Worm (Caenorhabditis elegans): ENCODE results near the gene Y105C5B.5.

The Y105C5B.5 gene

DNA sequence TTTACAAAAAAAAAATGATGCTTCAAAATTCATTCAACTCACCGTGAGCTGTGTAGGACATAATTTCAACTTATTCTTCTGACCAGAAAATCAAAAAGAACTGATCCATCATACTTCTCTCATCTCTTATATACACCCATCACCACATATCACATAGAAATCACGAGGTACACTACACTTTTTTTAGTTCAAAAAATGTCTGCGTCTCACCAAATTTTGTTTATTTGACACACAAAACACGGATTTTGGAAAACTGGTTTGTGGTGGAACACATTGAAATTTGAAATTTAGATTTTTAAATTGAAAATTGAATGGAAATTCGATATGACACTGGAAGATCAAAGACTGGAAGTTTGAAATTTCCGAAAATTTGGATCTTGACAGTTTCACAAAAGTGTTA is at the start of gene Y105C5B.5:
Gene Y105C5B.5 (minus strand): TSS at position 103 of the 400 bp plus-strand sequence.
- no peak for TF ChIP-seq ceh-39 (tag; optimal IDR thresholded peaks at IDR 0.05)
- TF ChIP-seq bed-3 (GFP tag; optimal IDR thresholded peaks at IDR 0.05) = no peak
- no peak for TF ChIP-seq nhr-12 (tag; optimal IDR thresholded peaks at IDR 0.05)
- no peak for TF ChIP-seq unc-39 (tag; optimal IDR thresholded peaks at IDR 0.05)
- TF ChIP-seq elt-1 (tag; optimal IDR thresholded peaks at IDR 0.05; ENCODE audit: borderline replicate concordance, insufficient read depth) = no peak
- no peak for TF ChIP-seq sem-2 (GFP tag; optimal IDR thresholded peaks at IDR 0.05)
- TF ChIP-seq sptf-1 (tag; optimal IDR thresholded peaks at IDR 0.05) = no peak
- no peak for TF ChIP-seq lin-32 (GFP tag; optimal IDR thresholded peaks at IDR 0.05)
- TF ChIP-seq drap-1 (GFP tag; optimal IDR thresholded peaks at IDR 0.05) = no peak
- no peak for TF ChIP-seq unc-120 (tag; optimal IDR thresholded peaks at IDR 0.05; ENCODE audit: poor library complexity, severe bottlenecking)

DNA sequence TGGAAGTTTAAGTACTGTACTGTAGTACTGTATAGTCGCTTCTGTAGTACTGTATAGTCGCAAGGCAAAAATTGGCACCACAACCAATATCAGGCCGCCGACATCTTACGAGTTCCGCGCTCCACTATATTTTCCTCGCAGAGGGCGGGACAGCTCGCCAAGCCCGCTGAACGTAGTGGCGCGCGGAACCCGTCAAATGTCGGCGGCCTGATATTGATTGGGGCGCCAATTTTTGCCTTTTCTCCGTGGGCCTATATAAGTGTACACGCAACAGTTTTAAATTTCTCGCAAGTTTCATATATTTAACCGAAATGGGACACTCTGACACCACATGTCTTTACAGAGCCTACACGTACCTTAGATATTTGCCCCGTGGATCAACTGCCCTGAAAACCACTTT is 49.0 kb upstream of the Y105C5B.5 start:
- TF ChIP-seq nhr-237 (tag; optimal IDR thresholded peaks at IDR 0.05) (no peak), ztf-11 (tag; optimal IDR thresholded peaks at IDR 0.05) (no peak), blmp-1 (tag; optimal IDR thresholded peaks at IDR 0.05) (no peak), elt-3 (tag; optimal IDR thresholded peaks at IDR 0.05) (no peak), bed-3 (GFP tag; optimal IDR thresholded peaks at IDR 0.05) (no peak), ham-2 (GFP tag; optimal IDR thresholded peaks at IDR 0.05) (no peak)

DNA sequence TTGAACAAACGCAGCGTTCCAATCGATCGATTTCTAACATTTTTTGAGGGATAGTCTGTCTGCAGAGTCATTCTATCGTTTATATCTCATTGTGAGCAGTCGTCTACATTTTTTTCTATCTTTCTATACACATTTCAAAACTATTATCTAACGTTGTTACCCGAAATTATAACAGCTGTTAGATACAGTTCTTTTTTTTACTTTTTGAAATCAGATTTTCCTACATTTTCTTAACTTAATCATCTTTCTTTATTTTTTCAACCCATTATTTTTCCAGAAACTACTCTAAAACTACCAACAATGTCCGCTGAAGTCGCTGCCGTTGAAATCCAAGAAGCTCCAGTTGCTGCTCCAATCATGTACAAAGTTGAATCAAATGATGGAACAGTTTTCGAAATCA is 45.5 kb upstream of the Y105C5B.5 start, which contains the start of gene skr-10:
Gene skr-10 (plus strand): TSS at position 301 of the 400 bp plus-strand sequence.
- TF ChIP-seq nhr-28 (tag; optimal IDR thresholded peaks at IDR 0.05) (no peak), M03D4.4 (tag; optimal IDR thresholded peaks at IDR 0.05) (no peak), ces-1 (GFP tag; optimal IDR thresholded peaks at IDR 0.05) (no peak), sptf-1 (tag; optimal IDR thresholded peaks at IDR 0.05) (no peak), unc-62 (GFP tag; optimal IDR thresholded peaks at IDR 0.05) (no peak)

DNA sequence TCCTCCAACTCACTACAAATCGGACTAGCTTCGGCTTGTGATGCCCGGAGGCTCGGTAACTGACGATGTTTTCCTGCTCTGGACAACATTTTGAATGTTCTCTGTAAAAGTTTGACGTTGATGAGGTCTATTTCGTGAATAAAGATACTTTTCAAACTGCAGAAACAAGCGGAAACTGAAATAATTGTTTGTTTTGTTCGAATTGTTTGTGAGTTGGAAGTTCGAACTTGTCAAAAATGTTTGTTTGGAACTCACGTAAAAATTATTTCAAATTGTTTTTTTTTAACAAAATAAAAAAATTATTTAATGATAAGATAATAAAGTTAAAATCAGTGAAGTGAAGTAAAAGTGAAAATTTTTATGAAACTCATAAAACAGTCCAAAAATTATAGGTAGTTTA is 40.4 kb upstream of the Y105C5B.5 start, which contains the start of gene Y105C5B.11:
Gene Y105C5B.11 (minus strand): TSS at position 101 of the 400 bp plus-strand sequence.
- TF ChIP-seq nhr-237 (tag; optimal IDR thresholded peaks at IDR 0.05) = no peak

DNA sequence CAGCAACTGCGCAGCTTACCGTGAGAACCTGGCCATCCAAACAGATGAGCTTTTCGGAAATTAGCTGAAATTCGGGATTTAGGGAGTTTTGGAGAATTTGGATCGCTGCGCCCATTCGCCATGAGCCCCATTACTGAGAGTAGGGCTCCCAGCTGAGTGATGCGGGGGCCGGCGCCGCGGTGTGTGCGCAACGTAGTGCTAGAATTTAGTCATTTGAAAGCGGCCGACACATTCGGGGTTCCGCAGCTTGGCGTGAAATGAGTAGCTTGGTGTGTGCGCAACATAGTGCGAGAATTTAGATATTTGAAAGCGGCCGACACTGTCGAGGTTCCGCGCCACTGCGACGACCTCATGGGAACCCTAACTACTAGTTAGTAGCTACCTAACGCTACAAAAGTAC is 39.8 kb upstream of the Y105C5B.5 start:
- TF ChIP-seq nhr-76 (tag; optimal IDR thresholded peaks at IDR 0.05) (no peak), mab-5 (tag; optimal IDR thresholded peaks at IDR 0.05) (no peak), unc-62 (GFP tag; optimal IDR thresholded peaks at IDR 0.05) (no peak), unc-120 (tag; optimal IDR thresholded peaks at IDR 0.05; ENCODE audit: poor library complexity, severe bottlenecking) (no peak), lsy-2 (tag; optimal IDR thresholded peaks at IDR 0.05) (no peak), ceh-39 (tag; optimal IDR thresholded peaks at IDR 0.05) (no peak), lin-13 (tag; optimal IDR thresholded peaks at IDR 0.05) (no peak), snpc-4 (tag; optimal IDR thresholded peaks at IDR 0.05) (no peak), drap-1 (GFP tag; optimal IDR thresholded peaks at IDR 0.05) (no peak), ztf-11 (tag; optimal IDR thresholded peaks at IDR 0.05) (no peak), mep-1 (tag; optimal IDR thresholded peaks at IDR 0.05) (no peak), blmp-1 (tag; optimal IDR thresholded peaks at IDR 0.05) (no peak), unc-39 (tag; optimal IDR thresholded peaks at IDR 0.05) (no peak), nhr-12 (tag; optimal IDR thresholded peaks at IDR 0.05) (no peak), hlh-1 (tag; optimal IDR thresholded peaks at IDR 0.05) (no peak), elt-1 (tag; optimal IDR thresholded peaks at IDR 0.05; ENCODE audit: borderline replicate concordance, insufficient read depth) (no peak), elt-3 (tag; optimal IDR thresholded peaks at IDR 0.05) (no peak), mls-2 (tag; optimal IDR thresholded peaks at IDR 0.05) (no peak), ces-1 (GFP tag; optimal IDR thresholded peaks at IDR 0.05) (no peak)

DNA sequence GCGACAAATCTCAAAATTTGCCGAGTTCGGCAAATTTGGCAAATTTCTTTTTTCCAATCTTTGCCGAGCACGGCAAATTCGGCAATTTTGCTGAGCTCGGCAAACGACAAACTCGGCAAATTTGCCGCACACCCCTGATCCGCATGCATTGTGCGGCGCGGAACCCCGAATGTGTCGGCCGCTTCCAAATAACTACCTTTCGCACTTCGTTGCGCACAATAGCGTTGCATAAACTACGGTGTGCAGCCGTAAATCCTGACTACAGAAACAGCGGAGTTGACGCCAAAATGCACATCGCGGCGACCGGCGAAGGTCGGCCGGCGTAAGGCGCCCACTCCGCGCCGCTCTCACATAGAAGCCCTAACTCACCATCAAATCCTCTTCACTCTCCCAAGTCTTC is 37.4 kb upstream of the Y105C5B.5 start:
- TF ChIP-seq ceh-83 (GFP tag; optimal IDR thresholded peaks at IDR 0.05) (peak; percentile 10), elt-3 (tag; optimal IDR thresholded peaks at IDR 0.05) (no peak)

DNA sequence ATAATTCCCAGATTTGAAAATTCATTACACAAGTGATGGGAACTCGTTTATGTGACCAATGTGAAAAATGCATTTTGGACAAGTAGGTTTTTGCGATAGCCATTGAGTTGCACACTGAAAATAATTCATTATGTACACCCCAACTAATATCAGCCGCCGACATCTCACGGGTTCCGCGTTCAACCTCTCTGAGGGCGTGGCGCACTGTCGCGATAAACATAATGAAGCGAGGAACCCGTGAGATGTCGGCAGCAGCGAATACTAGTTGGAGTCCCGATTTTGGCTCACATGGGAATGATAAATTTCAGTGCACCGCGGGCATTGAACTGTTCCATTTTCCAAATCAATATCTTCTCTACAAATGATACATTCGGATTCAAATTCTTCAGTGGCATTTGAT is 36.1 kb upstream of the Y105C5B.5 start:
- TF ChIP-seq nhr-28 (tag; optimal IDR thresholded peaks at IDR 0.05) (no peak), M03D4.4 (tag; optimal IDR thresholded peaks at IDR 0.05) (no peak), unc-120 (tag; optimal IDR thresholded peaks at IDR 0.05; ENCODE audit: poor library complexity, severe bottlenecking) (no peak), mls-2 (tag; optimal IDR thresholded peaks at IDR 0.05) (no peak), ham-2 (GFP tag; optimal IDR thresholded peaks at IDR 0.05) (no peak), pha-4 (tag; optimal IDR thresholded peaks at IDR 0.05) (no peak), zip-8 (tag; optimal IDR thresholded peaks at IDR 0.05) (no peak), bed-3 (GFP tag; optimal IDR thresholded peaks at IDR 0.05) (no peak), drap-1 (GFP tag; optimal IDR thresholded peaks at IDR 0.05) (no peak), nhr-237 (tag; optimal IDR thresholded peaks at IDR 0.05) (no peak)

Measured in whole organism, mixed stage, embryonic.